Fruit fly (Drosophila melanogaster) whole organism, embryonic: ENCODE data around the gene nmo.

Experiments used
- Asciz ChIP-seq: fragments of 200-800 bp; sonication (Bioruptor generic); optimal IDR thresholded peaks from 2 replicates; lab custom pipeline; 2017; ENCODE audit warnings: missing biosample characterization, mild to moderate bottlenecking, missing genetic modification characterization, missing genetic modification reagents
- B-H2 ChIP-seq: fragments of 200-800 bp; sonication (Bioruptor generic); optimal IDR thresholded peaks from 2 replicates; lab custom pipeline; 2018; ENCODE audit warnings: missing biosample characterization, mild to moderate bottlenecking, missing genetic modification characterization
- CG10543 ChIP-seq: fragments of 200-800 bp; sonication (Bioruptor generic); optimal IDR thresholded peaks from 3 replicates; lab custom pipeline; 2017; ENCODE audit warnings: missing biosample characterization, mild to moderate bottlenecking, missing genetic modification characterization, moderate library complexity
- CG10654 ChIP-seq: fragments of 200-800 bp; sonication (Bioruptor generic); optimal IDR thresholded peaks from 2 replicates; lab custom pipeline; 2016; ENCODE audit warnings: missing biosample characterization, missing genetic modification characterization
- CG1233 ChIP-seq: fragments of 200-800 bp; sonication (Bioruptor generic); optimal IDR thresholded peaks from 4 replicates; lab custom pipeline; 2018; ENCODE audit warnings: missing biosample characterization, mild to moderate bottlenecking, missing genetic modification characterization
- CG13424 ChIP-seq: fragments of 200-800 bp; sonication (Bioruptor generic); optimal IDR thresholded peaks from 2 replicates; lab custom pipeline; 2019; ENCODE audit warnings: missing biosample characterization, mild to moderate bottlenecking, missing genetic modification characterization, moderate library complexity
- CG15011 ChIP-seq: fragments of 200-800 bp; sonication (Bioruptor generic); optimal IDR thresholded peaks from 3 replicates; lab custom pipeline; 2018; ENCODE audit warnings: missing biosample characterization, mild to moderate bottlenecking, missing genetic modification characterization
- CG15479 ChIP-seq: fragments of 200-800 bp; sonication (Bioruptor generic); optimal IDR thresholded peaks from 3 replicates; lab custom pipeline; 2019; ENCODE audit warnings: missing biosample characterization, mild to moderate bottlenecking, missing genetic modification characterization, moderate library complexity
- CG1647 ChIP-seq: fragments of 200-800 bp; sonication (Bioruptor generic); optimal IDR thresholded peaks from 3 replicates; lab custom pipeline; 2016; ENCODE audit warnings: missing biosample characterization, missing genetic modification characterization
- CG16779 ChIP-seq: fragments of 200-800 bp; sonication (Bioruptor generic); IDR thresholded peaks from 2 replicates; pipeline ENCODE4 v1.3.6; 2022; ENCODE audit warnings: missing biosample characterization, missing genetic modification characterization
- CG16815 ChIP-seq: fragments of 200-800 bp; sonication (Bioruptor generic); optimal IDR thresholded peaks from 3 replicates; lab custom pipeline; 2017; ENCODE audit warnings: missing biosample characterization, mild to moderate bottlenecking, missing genetic modification characterization
- CG2875 ChIP-seq: fragments of 200-800 bp; sonication (Bioruptor generic); optimal IDR thresholded peaks from 2 replicates; lab custom pipeline; 2017; ENCODE audit warnings: missing biosample characterization, mild to moderate bottlenecking, missing genetic modification characterization, missing genetic modification reagents
- CG3281 ChIP-seq: fragments of 200-800 bp; sonication (Bioruptor generic); optimal IDR thresholded peaks from 3 replicates; lab custom pipeline; 2017; ENCODE audit warnings: missing biosample characterization, mild to moderate bottlenecking, missing genetic modification characterization
- CG34422 ChIP-seq: fragments of 200-800 bp; sonication (Bioruptor generic); IDR thresholded peaks from 3 replicates; pipeline ENCODE4 v1.3.6; 2022; ENCODE audit warnings: missing biosample characterization, missing genetic modification characterization
- CG4820 ChIP-seq: fragments of 200-800 bp; sonication (Bioruptor generic); optimal IDR thresholded peaks from 3 replicates; lab custom pipeline; 2016; ENCODE audit warnings: missing biosample characterization, missing genetic modification characterization
- CG6654 ChIP-seq: fragments of 200-800 bp; sonication (Bioruptor generic); optimal IDR thresholded peaks from 2 replicates; lab custom pipeline; 2017; ENCODE audit warnings: missing biosample characterization, mild to moderate bottlenecking, missing genetic modification characterization
- CG6683 ChIP-seq: fragments of 200-800 bp; sonication (Bioruptor generic); optimal IDR thresholded peaks from 2 replicates; lab custom pipeline; 2017; ENCODE audit warnings: missing biosample characterization, mild to moderate bottlenecking, missing genetic modification characterization, missing genetic modification reagents
- CG6765 ChIP-seq: fragments of 200-800 bp; sonication (Bioruptor generic); optimal IDR thresholded peaks from 3 replicates; lab custom pipeline; 2017; ENCODE audit warnings: missing biosample characterization, mild to moderate bottlenecking, missing genetic modification characterization
- CG7745 ChIP-seq: fragments of 200-800 bp; sonication (Bioruptor generic); optimal IDR thresholded peaks from 2 replicates; lab custom pipeline; 2018; ENCODE audit warnings: missing biosample characterization, mild to moderate bottlenecking, missing genetic modification characterization, moderate library complexity
- Dip2 ChIP-seq: fragments of 200-800 bp; sonication (Bioruptor generic); IDR thresholded peaks from 2 replicates; pipeline ENCODE4 v1.3.6; 2022; ENCODE audit warnings: missing biosample characterization, missing genetic modification characterization
- Fer3 ChIP-seq: fragments of 200-800 bp; sonication (Bioruptor generic); optimal IDR thresholded peaks from 2 replicates; lab custom pipeline; 2018; ENCODE audit warnings: missing biosample characterization, mild to moderate bottlenecking, missing genetic modification characterization, moderate library complexity
- Hmr ChIP-seq: fragments of 200-800 bp; sonication (Bioruptor generic); optimal IDR thresholded peaks from 3 replicates; lab custom pipeline; 2017; ENCODE audit warnings: mild to moderate bottlenecking, missing biosample characterization, missing genetic modification reagents, missing genetic modification characterization
- Med ChIP-seq: fragments of 200-800 bp; sonication (Bioruptor generic); peaks from one replicate; lab custom pipeline; 2016; ENCODE audit warnings: missing biosample characterization, missing genetic modification characterization, mild to moderate bottlenecking, inconsistent platforms, moderate library complexity
- Meics ChIP-seq: fragments of 200-800 bp; sonication (Bioruptor generic); optimal IDR thresholded peaks from 2 replicates; lab custom pipeline; 2017; ENCODE audit warnings: missing biosample characterization, mild to moderate bottlenecking, missing genetic modification characterization
- NC2α ChIP-seq: fragments of 200-800 bp; sonication (Bioruptor generic); optimal IDR thresholded peaks from 2 replicates; lab custom pipeline; 2016; ENCODE audit warnings: missing biosample characterization, missing genetic modification characterization
- Nf-YB ChIP-seq: fragments of 200-800 bp; sonication (Bioruptor generic); optimal IDR thresholded peaks from 3 replicates; lab custom pipeline; 2019; ENCODE audit warnings: missing biosample characterization, mild to moderate bottlenecking, missing genetic modification characterization, moderate library complexity
- Pdp1 ChIP-seq, 2 experiments: fragments of 200-800 bp; sonication (Bioruptor generic); optimal IDR thresholded peaks; 3 replicates each; lab custom pipeline; 2016; ENCODE audit warnings: missing biosample characterization in 2 of 2, missing genetic modification characterization in 2 of 2, mild to moderate bottlenecking in 1 of 2, moderate library complexity in 1 of 2
- Ravus ChIP-seq: fragments of 200-800 bp; sonication (Bioruptor generic); IDR thresholded peaks from 2 replicates; pipeline ENCODE4 v1.3.6; 2022; ENCODE audit warnings: missing biosample characterization, missing genetic modification characterization
- Six4 ChIP-seq: fragments of 200-800 bp; sonication (Bioruptor generic); optimal IDR thresholded peaks from 2 replicates; lab custom pipeline; 2016; ENCODE audit warnings: missing biosample characterization, missing genetic modification characterization
- Ssrp ChIP-seq: fragments of 200-800 bp; sonication (Bioruptor generic); optimal IDR thresholded peaks from 2 replicates; lab custom pipeline; 2018; ENCODE audit warnings: missing biosample characterization, mild to moderate bottlenecking, missing genetic modification characterization, moderate library complexity
- Tbp ChIP-seq: fragments of >200 bp; optimal IDR thresholded peaks from 2 replicates; lab custom pipeline; 2018; ENCODE audit warnings: missing biosample characterization, missing genetic modification characterization
- ewg ChIP-seq: fragments of 200-800 bp; sonication (Bioruptor generic); optimal IDR thresholded peaks from 3 replicates; lab custom pipeline; 2017; ENCODE audit warnings: mild to moderate bottlenecking, missing biosample characterization, missing genetic modification reagents, missing genetic modification characterization
- fd3F ChIP-seq: fragments of 200-800 bp; sonication (Bioruptor generic); optimal IDR thresholded peaks from 2 replicates; lab custom pipeline; 2018; ENCODE audit warnings: missing biosample characterization, mild to moderate bottlenecking, missing genetic modification characterization, moderate library complexity
- fd96Cb ChIP-seq: fragments of 200-800 bp; sonication (Bioruptor generic); optimal IDR thresholded peaks from 2 replicates; lab custom pipeline; 2018; ENCODE audit warnings: missing biosample characterization, mild to moderate bottlenecking, missing genetic modification characterization, moderate library complexity
- ham ChIP-seq: fragments of 200-800 bp; sonication (Bioruptor generic); IDR thresholded peaks from 2 replicates; pipeline ENCODE4 v1.3.6; 2022; ENCODE audit warnings: missing biosample characterization, missing genetic modification characterization
- hkb ChIP-seq, 2 experiments: fragments of 200-800 bp in 1 of 2; fragments of >200 bp in 1 of 2; sonication (Bioruptor generic) in 1 of 2; IDR thresholded peaks in 1 of 2; optimal IDR thresholded peaks in 1 of 2; 2 replicates each; pipeline versions ENCODE4 v1.3.6 to Lab custom; 2017 to 2022; ENCODE audit warnings: missing biosample characterization in 1 of 2, missing genetic modification characterization in 1 of 2
- jumu ChIP-seq: fragments of 200-800 bp; sonication (Bioruptor generic); optimal IDR thresholded peaks from 3 replicates; lab custom pipeline; 2016; ENCODE audit warnings: missing biosample characterization, missing genetic modification characterization
- lab ChIP-seq: fragments of 200-800 bp; sonication (Bioruptor generic); optimal IDR thresholded peaks from 3 replicates; lab custom pipeline; 2017; ENCODE audit warnings: missing biosample characterization, missing genetic modification characterization, mild to moderate bottlenecking, moderate library complexity, missing genetic modification reagents
- nerfin-2 ChIP-seq: fragments of 200-800 bp; sonication (Bioruptor generic); IDR thresholded peaks from 2 replicates; pipeline ENCODE4 v1.3.6; 2022; ENCODE audit warnings: missing biosample characterization, missing genetic modification characterization; ENCODE audit not compliant: partially characterized antibody
- nom ChIP-seq: fragments of 200-800 bp; sonication (Bioruptor generic); optimal IDR thresholded peaks from 2 replicates; lab custom pipeline; 2017; ENCODE audit warnings: missing biosample characterization, missing genetic modification characterization, mild to moderate bottlenecking, moderate library complexity, missing genetic modification reagents
- phol ChIP-seq: fragments of 200-800 bp; sonication (Bioruptor generic); optimal IDR thresholded peaks from 3 replicates; lab custom pipeline; 2018; ENCODE audit warnings: missing biosample characterization, mild to moderate bottlenecking, missing genetic modification characterization, moderate library complexity
- pzg ChIP-seq: fragments of 200-800 bp; sonication (Bioruptor generic); optimal IDR thresholded peaks from 3 replicates; lab custom pipeline; 2018; ENCODE audit warnings: missing biosample characterization, mild to moderate bottlenecking, missing genetic modification characterization, moderate library complexity
- repo ChIP-seq: fragments of 200-800 bp; sonication (Bioruptor generic); optimal IDR thresholded peaks from 2 replicates; lab custom pipeline; 2016; ENCODE audit warnings: missing biosample characterization, missing genetic modification characterization
- row ChIP-seq: fragments of 200-800 bp; sonication (Bioruptor generic); IDR thresholded peaks from 3 replicates; pipeline ENCODE4 v1.3.6; 2022; ENCODE audit warnings: missing biosample characterization, missing genetic modification characterization
- run ChIP-seq: fragments of 200-800 bp; sonication (Bioruptor generic); optimal IDR thresholded peaks from 3 replicates; lab custom pipeline; 2018; ENCODE audit warnings: missing biosample characterization, mild to moderate bottlenecking, missing genetic modification characterization
- schlank ChIP-seq: fragments of 200-800 bp; sonication (Bioruptor generic); optimal IDR thresholded peaks from 2 replicates; lab custom pipeline; 2018; ENCODE audit warnings: missing biosample characterization, mild to moderate bottlenecking, missing genetic modification characterization
- seq ChIP-seq: fragments of 200-800 bp; sonication (Bioruptor generic); IDR thresholded peaks from 2 replicates; pipeline ENCODE4 v1.3.6; 2022; ENCODE audit warnings: missing biosample characterization, missing genetic modification characterization
- ttk ChIP-seq: fragments of 200-800 bp; sonication (Bioruptor generic); IDR thresholded peaks from 2 replicates; pipeline ENCODE4 v2.1.2; 2022; ENCODE audit warnings: missing biosample characterization, missing genetic modification characterization
- unpg ChIP-seq: fragments of 200-800 bp; sonication (Bioruptor generic); optimal IDR thresholded peaks from 3 replicates; lab custom pipeline; 2018; ENCODE audit warnings: missing biosample characterization, mild to moderate bottlenecking, missing genetic modification characterization, moderate library complexity

The nmo gene

DNA sequence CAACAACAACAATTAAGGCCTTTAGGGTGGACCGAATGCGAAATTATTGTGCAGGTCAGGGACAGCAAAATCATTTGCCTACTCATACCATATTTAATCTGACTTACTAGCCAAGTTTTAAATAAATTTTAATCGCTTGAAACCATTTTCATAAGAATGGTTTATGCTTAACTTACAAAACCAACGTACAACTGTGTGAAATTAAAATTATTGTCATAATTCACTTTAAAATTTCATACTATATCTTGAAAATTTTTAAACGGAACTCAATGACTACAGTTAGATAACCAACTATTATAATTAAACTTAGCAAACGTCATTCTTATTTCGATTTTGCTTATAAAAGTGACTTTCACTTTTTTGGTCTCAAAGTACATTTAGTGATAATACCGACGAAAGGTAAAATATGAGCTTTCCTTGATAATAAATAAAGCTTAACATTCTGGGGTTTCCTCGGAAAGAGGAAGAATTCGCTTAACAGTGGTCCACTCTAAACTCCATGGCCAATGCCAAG lies 78.0 kb downstream of the nmo start (continued):
- TF ChIP-seq pzg (no peak), CG13424 (tag; lab: Kevin White, UChicago) (peak; percentile 40), Ravus (GFP tag; lab: Robert Waterston, UW) (no peak), B-H2 (GFP tag; lab: Kevin White, UChicago) (no peak), ewg (peak; percentile 5), CG6765 (GFP tag; lab: Kevin White, UChicago) (peak; percentile 57), run (tag; lab: Kevin White, UChicago) (no peak), nom (peak; percentile 78), Tbp (GFP tag; lab: Kevin White, UChicago) (no peak), CG7745 (no peak), CG15011 (GFP tag; lab: Kevin White, UChicago) (peak; percentile 49), hkb (optimal IDR thresholded peaks at IDR 0.05; lab: Kevin White, UChicago) (no peak), hkb (GFP tag; IDR thresholded peaks at IDR 0.05; lab: Robert Waterston, UW) (peak; percentile 50; the same call in 1 of the 2 replicates), NC2α (GFP tag; lab: Kevin White, UChicago) (no peak), Med (peak; percentile 67), Six4 (peak; percentile 27), CG4820 (GFP tag; lab: Kevin White, UChicago) (peak; percentile 44), jumu (GFP tag; lab: Kevin White, UChicago) (no peak), CG16779 (GFP tag; lab: Robert Waterston, UW) (no peak), CG15479 (no peak), CG10543 (no peak), CG6683 (GFP tag; lab: Kevin White, UChicago) (no peak), seq (GFP tag; lab: Robert Waterston, UW) (no peak), Meics (peak; percentile 64), CG1233 (GFP tag; lab: Kevin White, UChicago) (peak; percentile 32), Fer3 (tag; lab: Kevin White, UChicago) (peak; percentile 24), Hmr (GFP tag; lab: Kevin White, UChicago) (no peak), repo (GFP tag; lab: Kevin White, UChicago) (no peak), CG3281 (GFP tag; lab: Kevin White, UChicago) (peak; percentile 68), CG16815 (GFP tag; lab: Kevin White, UChicago) (peak; percentile 9), fd96Cb (peak; percentile 10), CG2875 (GFP tag; lab: Kevin White, UChicago) (peak; percentile 41), schlank (tag; lab: Kevin White, UChicago) (no peak), phol (tag; lab: Kevin White, UChicago) (peak; percentile 66), CG1647 (GFP tag; lab: Kevin White, UChicago) (no peak), ham (GFP tag; lab: Robert Waterston, UW) (no peak), fd3F (no peak), ttk (GFP tag; lab: Robert Waterston, UW) (no peak), Asciz (GFP tag; lab: Kevin White, UChicago) (peak; percentile 32), lab (GFP tag; lab: Kevin White, UChicago) (peak; percentile 71), row (GFP tag; lab: Robert Waterston, UW) (peak; percentile 27; the same call in 1 of the 3 replicates), Nf-YB (GFP tag; lab: Kevin White, UChicago) (peak; percentile 16), Ssrp (tag; lab: Kevin White, UChicago) (peak; percentile 41), CG6654 (GFP tag; lab: Kevin White, UChicago) (peak; percentile 2), nerfin-2 (GFP tag; lab: Robert Waterston, UW) (no peak), CG34422 (GFP tag; lab: Robert Waterston, UW) (no peak), unpg (GFP tag; lab: Kevin White, UChicago) (peak; percentile 23), Pdp1 (GFP tag; optimal IDR thresholded peaks at IDR 0.05; lab: Kevin White, UChicago) (peak in 1 of 2 experiments; percentile 40), CG10654 (no peak), Dip2 (GFP tag; lab: Robert Waterston, UW) (no peak)
